Fruit fly (Drosophila melanogaster) whole organism, embryonic: ENCODE measurements around the gene ck.

Source experiments
- Awh ChIP-seq: fragments of 200-800 bp; sonication (Bioruptor generic); IDR thresholded peaks from 2 replicates; pipeline ENCODE4, ENCODE4 v1.3.6; 2022; ENCODE audit warnings: missing biosample characterization, missing genetic modification characterization
- BtbVII ChIP-seq: fragments of 200-800 bp; sonication (Bioruptor generic); optimal IDR thresholded peaks from 3 replicates; lab custom pipeline; 2017; ENCODE audit warnings: missing biosample characterization, mild to moderate bottlenecking, missing genetic modification characterization
- CG10959 ChIP-seq: fragments of 200-800 bp; sonication (Bioruptor generic); IDR thresholded peaks from 2 replicates; pipeline ENCODE4 v1.3.6; 2022; ENCODE audit warnings: missing biosample characterization, missing genetic modification characterization
- CG11085 ChIP-seq: fragments of 200-800 bp; sonication (Bioruptor generic); IDR thresholded peaks from 2 replicates; pipeline ENCODE4 v1.3.6; 2022; ENCODE audit warnings: missing biosample characterization, missing genetic modification characterization
- CG11398 ChIP-seq: fragments of 200-800 bp; sonication (Bioruptor generic); optimal IDR thresholded peaks from 2 replicates; lab custom pipeline; 2016; ENCODE audit warnings: missing biosample characterization, missing genetic modification characterization
- CG12391 ChIP-seq: fragments of 200-800 bp; sonication (Bioruptor generic); optimal IDR thresholded peaks from 3 replicates; lab custom pipeline; 2018; ENCODE audit warnings: missing biosample characterization, mild to moderate bottlenecking, missing genetic modification characterization, moderate library complexity
- CG13424 ChIP-seq: fragments of 200-800 bp; sonication (Bioruptor generic); optimal IDR thresholded peaks from 2 replicates; lab custom pipeline; 2019; ENCODE audit warnings: missing biosample characterization, mild to moderate bottlenecking, missing genetic modification characterization, moderate library complexity
- CG13775 ChIP-seq: fragments of 200-800 bp; sonication (Bioruptor generic); optimal IDR thresholded peaks from 3 replicates; lab custom pipeline; 2017; ENCODE audit warnings: missing biosample characterization, mild to moderate bottlenecking, missing genetic modification characterization
- CG15514 ChIP-seq: fragments of 200-800 bp; sonication (Bioruptor generic); optimal IDR thresholded peaks from 3 replicates; lab custom pipeline; 2017; ENCODE audit warnings: missing biosample characterization, missing genetic modification characterization, mild to moderate bottlenecking, moderate library complexity, missing genetic modification reagents
- CG1832 ChIP-seq: fragments of 200-800 bp; sonication (Bioruptor generic); optimal IDR thresholded peaks from 2 replicates; lab custom pipeline; 2017; ENCODE audit warnings: missing biosample characterization, mild to moderate bottlenecking, missing genetic modification characterization, inconsistent platforms
- CG2678 ChIP-seq: fragments of 200-800 bp; sonication (Bioruptor generic); optimal IDR thresholded peaks from 3 replicates; lab custom pipeline; 2019; ENCODE audit warnings: missing biosample characterization, mild to moderate bottlenecking, missing genetic modification characterization, moderate library complexity
- CG31365 ChIP-seq: fragments of 200-800 bp; sonication (Bioruptor generic); optimal IDR thresholded peaks from 2 replicates; lab custom pipeline; 2018; ENCODE audit warnings: missing biosample characterization, mild to moderate bottlenecking, missing genetic modification characterization
- CG32532 ChIP-seq: fragments of 200-800 bp; sonication (Bioruptor generic); IDR thresholded peaks from 2 replicates; pipeline ENCODE4 v1.3.6; 2022; ENCODE audit warnings: missing biosample characterization, missing genetic modification characterization
- CG3281 ChIP-seq: fragments of 200-800 bp; sonication (Bioruptor generic); optimal IDR thresholded peaks from 3 replicates; lab custom pipeline; 2017; ENCODE audit warnings: missing biosample characterization, mild to moderate bottlenecking, missing genetic modification characterization
- CG33213 ChIP-seq: fragments of 200-800 bp; sonication (Bioruptor generic); optimal IDR thresholded peaks from 3 replicates; lab custom pipeline; 2016; ENCODE audit warnings: missing biosample characterization, missing genetic modification characterization
- CG33557 ChIP-seq: fragments of 200-800 bp; sonication (Bioruptor generic); optimal IDR thresholded peaks from 2 replicates; lab custom pipeline; 2019; ENCODE audit warnings: missing biosample characterization, mild to moderate bottlenecking, missing genetic modification characterization, moderate library complexity
- CG4707 ChIP-seq: fragments of 200-800 bp; sonication (Bioruptor generic); optimal IDR thresholded peaks from 2 replicates; lab custom pipeline; 2018; ENCODE audit warnings: missing biosample characterization, mild to moderate bottlenecking, missing genetic modification characterization, moderate library complexity
- CG4730 ChIP-seq: fragments of 200-800 bp; sonication (Bioruptor generic); IDR thresholded peaks from 2 replicates; pipeline ENCODE4 v1.3.6; 2022; ENCODE audit warnings: missing biosample characterization, missing genetic modification characterization
- CG4854 ChIP-seq: fragments of 200-800 bp; sonication (Bioruptor generic); optimal IDR thresholded peaks from 2 replicates; lab custom pipeline; 2016; ENCODE audit warnings: missing biosample characterization, missing genetic modification characterization, inconsistent platforms
- CG7963 ChIP-seq: fragments of 200-800 bp; sonication (Bioruptor generic); IDR thresholded peaks from 3 replicates; pipeline ENCODE4 v1.3.6; 2022; ENCODE audit warnings: missing biosample characterization, missing genetic modification characterization; ENCODE audit not compliant: partially characterized antibody
- CG8765 ChIP-seq: fragments of 200-800 bp; sonication (Bioruptor generic); IDR thresholded peaks from 2 replicates; pipeline ENCODE4 v1.3.6; 2022; ENCODE audit warnings: missing biosample characterization, missing genetic modification characterization
- CG8944 ChIP-seq: fragments of 200-800 bp; sonication (Bioruptor generic); optimal IDR thresholded peaks from 3 replicates; lab custom pipeline; 2016; ENCODE audit warnings: missing biosample characterization, missing genetic modification characterization
- CG9797 ChIP-seq: fragments of 200-800 bp; sonication (Bioruptor generic); optimal IDR thresholded peaks from 3 replicates; lab custom pipeline; 2018; ENCODE audit warnings: missing biosample characterization, mild to moderate bottlenecking, missing genetic modification characterization
- D19A ChIP-seq: fragments of 200-800 bp; optimal IDR thresholded peaks from 3 replicates; lab custom pipeline; 2019; ENCODE audit warnings: missing biosample characterization, mild to moderate bottlenecking, missing genetic modification characterization, moderate library complexity
- Dp ChIP-seq: fragments of 200-800 bp; sonication (Bioruptor generic); optimal IDR thresholded peaks from 2 replicates; lab custom pipeline; 2018; ENCODE audit warnings: missing biosample characterization, mild to moderate bottlenecking, missing genetic modification characterization, moderate library complexity
- H2.0 ChIP-seq: fragments of 200-800 bp; sonication (Bioruptor generic); IDR thresholded peaks from 2 replicates; pipeline ENCODE4 v1.3.6; 2022; ENCODE audit warnings: missing biosample characterization, missing genetic modification characterization
- HmgD ChIP-seq: fragments of 200-800 bp; sonication (Bioruptor generic); optimal IDR thresholded peaks from 3 replicates; lab custom pipeline; 2016; ENCODE audit warnings: missing biosample characterization, missing genetic modification characterization
- Hmr ChIP-seq: fragments of 200-800 bp; sonication (Bioruptor generic); optimal IDR thresholded peaks from 3 replicates; lab custom pipeline; 2017; ENCODE audit warnings: mild to moderate bottlenecking, missing biosample characterization, missing genetic modification reagents, missing genetic modification characterization
- Hr39 ChIP-seq: fragments of >200 bp; optimal IDR thresholded peaks from 2 replicates; lab custom pipeline; 2017
- Lhr ChIP-seq: fragments of 200-800 bp; sonication (Bioruptor generic); optimal IDR thresholded peaks from 3 replicates; lab custom pipeline; 2017; ENCODE audit warnings: mild to moderate bottlenecking, missing biosample characterization, missing genetic modification reagents, missing genetic modification characterization
- Med ChIP-seq: fragments of 200-800 bp; sonication (Bioruptor generic); peaks from one replicate; lab custom pipeline; 2016; ENCODE audit warnings: missing biosample characterization, missing genetic modification characterization, mild to moderate bottlenecking, inconsistent platforms, moderate library complexity
- Rfx ChIP-seq: fragments of 200-800 bp; sonication (Bioruptor generic); IDR thresholded peaks from 2 replicates; pipeline ENCODE4 v1.3.6; 2022; ENCODE audit warnings: missing biosample characterization, missing genetic modification characterization
- Six4 ChIP-seq: fragments of 200-800 bp; sonication (Bioruptor generic); optimal IDR thresholded peaks from 2 replicates; lab custom pipeline; 2016; ENCODE audit warnings: missing biosample characterization, missing genetic modification characterization
- ac ChIP-seq: fragments of 200-800 bp; sonication (Bioruptor generic); optimal IDR thresholded peaks from 3 replicates; lab custom pipeline; 2017; ENCODE audit warnings: missing biosample characterization, mild to moderate bottlenecking, missing genetic modification characterization
- ato ChIP-seq: fragments of 200-800 bp; sonication (Bioruptor generic); IDR thresholded peaks from 2 replicates; pipeline ENCODE4 v1.3.6; 2022; ENCODE audit warnings: missing biosample characterization, missing genetic modification characterization; ENCODE audit not compliant: partially characterized antibody
- bab2 ChIP-seq: fragments of 200-800 bp; sonication (Bioruptor generic); optimal IDR thresholded peaks from 2 replicates; lab custom pipeline; 2016; ENCODE audit warnings: missing biosample characterization, missing genetic modification characterization
- bigmax ChIP-seq: fragments of 200-800 bp; sonication (Bioruptor generic); optimal IDR thresholded peaks from 2 replicates; lab custom pipeline; 2018; ENCODE audit warnings: missing biosample characterization, mild to moderate bottlenecking, missing genetic modification characterization
- chinmo ChIP-seq: fragments of 200-800 bp; sonication (Bioruptor generic); IDR thresholded peaks from 4 replicates; pipeline ENCODE4 v1.3.6; 2022; ENCODE audit warnings: missing biosample characterization, missing genetic modification characterization; ENCODE audit not compliant: partially characterized antibody
- ci ChIP-seq: fragments of 200-800 bp; sonication (Bioruptor generic); IDR thresholded peaks from 3 replicates; pipeline ENCODE4 v1.3.6; 2022; ENCODE audit warnings: missing biosample characterization, missing genetic modification characterization
- crc ChIP-seq: fragments of 200-800 bp; sonication (Bioruptor generic); optimal IDR thresholded peaks from 2 replicates; lab custom pipeline; 2016; ENCODE audit warnings: missing biosample characterization, missing genetic modification characterization
- dan ChIP-seq: fragments of 200-800 bp; sonication (Bioruptor generic); IDR thresholded peaks from 2 replicates; pipeline ENCODE4 v1.3.6; 2022; ENCODE audit warnings: missing biosample characterization, missing genetic modification characterization
- dati ChIP-seq: fragments of 200-800 bp; sonication (Bioruptor generic); IDR thresholded peaks from 2 replicates; pipeline ENCODE4 v1.3.6; 2022; ENCODE audit warnings: missing biosample characterization, missing genetic modification characterization
- dimm ChIP-seq: fragments of 200-800 bp; sonication (Bioruptor generic); IDR thresholded peaks from 2 replicates; pipeline ENCODE4 v1.3.6; 2022; ENCODE audit warnings: missing biosample characterization, missing genetic modification characterization
- pan ChIP-seq, 4 experiments: fragments of >200 bp in 3 of 4; fragments of 200-800 bp in 1 of 4; sonication (Bioruptor generic) in 1 of 4; optimal IDR thresholded peaks in 3 of 4; IDR thresholded peaks in 1 of 4; 2 replicates each; pipeline versions ENCODE4 v1.3.6 to Lab custom; 2017 to 2022; ENCODE audit warnings: missing biosample characterization in 2 of 4, missing genetic modification characterization in 2 of 4, mixed read lengths in 1 of 4
- shn ChIP-seq: fragments of 200-800 bp; sonication (Bioruptor generic); optimal IDR thresholded peaks from 3 replicates; lab custom pipeline; 2016; ENCODE audit warnings: missing biosample characterization, missing genetic modification characterization
- unc-4 ChIP-seq: fragments of 200-800 bp; sonication (Bioruptor generic); IDR thresholded peaks from 2 replicates; pipeline ENCODE4 v1.3.6; 2022; ENCODE audit warnings: missing biosample characterization, missing genetic modification characterization; ENCODE audit not compliant: partially characterized antibody
- zf30C ChIP-seq: fragments of 200-800 bp; sonication (Bioruptor generic); optimal IDR thresholded peaks from 3 replicates; lab custom pipeline; 2018; ENCODE audit warnings: missing biosample characterization, mild to moderate bottlenecking, missing genetic modification characterization
- zfh1 ChIP-seq: fragments of 200-800 bp; sonication (Bioruptor generic); IDR thresholded peaks from 3 replicates; pipeline ENCODE4 v1.3.6; 2022; ENCODE audit warnings: missing biosample characterization, missing genetic modification characterization

Gene ck

dm6 chr2L:14995594-14996463 lies 61.8 kb downstream of the ck start (continued):
- TF ChIP-seq Dp (GFP tag; lab: Kevin White, UChicago) (no peak), CG8765 (GFP tag; lab: Robert Waterston, UW) (no peak; the same call in 1 of the 2 replicates), CG4730 (GFP tag; lab: Robert Waterston, UW) (peak; percentile 91), Hmr (peak; percentile 87), CG7963 (no peak), zfh1 (GFP tag; lab: Robert Waterston, UW) (peak; percentile 89), CG8944 (GFP tag; lab: Kevin White, UChicago) (peak; percentile 44), ato (no peak), BtbVII (GFP tag; lab: Kevin White, UChicago) (peak; percentile 74), Rfx (GFP tag; lab: Robert Waterston, UW) (peak; percentile 78), Hr39 (lab: Kevin White, UChicago) (no peak), dati (GFP tag; lab: Robert Waterston, UW) (no peak), CG32532 (GFP tag; lab: Robert Waterston, UW) (peak; percentile 87), CG1832 (peak; percentile 75), CG12391 (tag; lab: Kevin White, UChicago) (peak; percentile 97), CG3281 (GFP tag; lab: Kevin White, UChicago) (peak; percentile 71), Awh (GFP tag; lab: Robert Waterston, UW) (peak; percentile 94), CG10959 (GFP tag; lab: Robert Waterston, UW) (peak; percentile 87), chinmo (GFP tag; lab: Robert Waterston, UW) (peak; percentile 86; the same call in 1 of the 4 replicates), CG11398 (GFP tag; lab: Kevin White, UChicago) (peak; percentile 55), CG4854 (GFP tag; lab: Kevin White, UChicago) (peak; percentile 61), CG13424 (tag; lab: Kevin White, UChicago) (peak; percentile 93), Med (peak; percentile 83), CG11085 (GFP tag; lab: Robert Waterston, UW) (peak; percentile 73), pan (optimal IDR thresholded peaks at IDR 0.05; lab: Kevin White, UChicago) (no peak), pan (GFP tag; optimal IDR thresholded peaks at IDR 0.05 in 1 of 2, IDR thresholded peaks at IDR 0.05 in 1 of 2) (peak in 1 of 2 experiments; percentile 94), CG2678 (tag; lab: Kevin White, UChicago) (peak; percentile 94), H2.0 (GFP tag; lab: Robert Waterston, UW) (peak; percentile 85), HmgD (GFP tag; lab: Kevin White, UChicago) (peak; percentile 51), dan (GFP tag; lab: Robert Waterston, UW) (no peak), CG33557 (GFP tag; lab: Kevin White, UChicago) (peak; percentile 94), zf30C (GFP tag; lab: Kevin White, UChicago) (peak; percentile 60), bab2 (GFP tag; lab: Kevin White, UChicago) (peak; percentile 36), shn (peak; percentile 27), CG9797 (GFP tag; lab: Kevin White, UChicago) (peak; percentile 25), bigmax (GFP tag; lab: Kevin White, UChicago) (no peak), CG4707 (GFP tag; lab: Kevin White, UChicago) (peak; percentile 53), Six4 (GFP tag; lab: Kevin White, UChicago) (peak; percentile 89), dimm (peak; percentile 80), crc (GFP tag; lab: Kevin White, UChicago) (no peak), ac (GFP tag; lab: Kevin White, UChicago) (no peak), unc-4 (GFP tag; lab: Robert Waterston, UW) (no peak), CG31365 (tag; lab: Kevin White, UChicago) (peak; percentile 56), ci (GFP tag; lab: Robert Waterston, UW) (peak; percentile 95), CG33213 (GFP tag; lab: Kevin White, UChicago) (peak; percentile 36), Lhr (peak; percentile 59), CG13775 (GFP tag; lab: Kevin White, UChicago) (peak; percentile 83), CG15514 (GFP tag; lab: Kevin White, UChicago) (peak; percentile 65), D19A (tag; lab: Kevin White, UChicago) (peak; percentile 88)
